Worm (Caenorhabditis elegans) whole organism, L4 larva: ENCODE results near the gene sli-1.

ENCODE experiments used
- R02D3.7 ChIP-seq: fragments of 150-350 bp; sonication (generic microtip); optimal IDR thresholded peaks from 3 replicates; lab custom pipeline; 2014; ENCODE audit warnings: missing biosample characterization, missing genetic modification characterization
- Y105C5A.15 ChIP-seq: fragments of 200-800 bp; sonication (Bioruptor generic); IDR thresholded peaks from 2 replicates; pipeline ENCODE4 v1.3.6; 2022; ENCODE audit warnings: missing genetic modification characterization, missing compliant biosample characterization
- Y75B8A.6 ChIP-seq: fragments of 200-800 bp; sonication (Bioruptor generic); IDR thresholded peaks from 2 replicates; pipeline ENCODE4 v1.3.6; 2022; ENCODE audit warnings: missing genetic modification reagents, missing genetic modification characterization, missing compliant biosample characterization
- ZK337.2 ChIP-seq: fragments of 200-800 bp; sonication (Bioruptor generic); IDR thresholded peaks from 2 replicates; pipeline ENCODE4 v1.3.6; 2022; ENCODE audit warnings: missing genetic modification reagents, missing genetic modification characterization, missing compliant biosample characterization
- ZK546.5 ChIP-seq, 2 experiments: sonication (generic microtip); optimal IDR thresholded peaks; 2 replicates each; lab custom pipeline; 2017; ENCODE audit warnings: missing biosample characterization in 2 of 2, missing genetic modification characterization in 2 of 2
- aha-1 ChIP-seq: fragments of 150-350 bp; peaks from one replicate; lab custom pipeline; 2014; ENCODE audit warnings: missing biosample characterization, missing genetic modification characterization
- aly-2 ChIP-seq: sonication (generic microtip); optimal IDR thresholded peaks from 2 replicates; lab custom pipeline; 2018; ENCODE audit warnings: missing biosample characterization, missing genetic modification characterization
- ama-1 ChIP-seq: fragments of 150-350 bp; optimal IDR thresholded peaks from 2 replicates; lab custom pipeline; 2014; ENCODE audit warnings: inconsistent platforms, mixed read lengths
- arid-1 ChIP-seq: fragments of 200-800 bp; sonication (Bioruptor generic); conservative IDR thresholded peaks from 2 replicates; pipeline ENCODE4 v1.3.6; 2022; ENCODE audit warnings: missing genetic modification reagents, missing genetic modification characterization, missing compliant biosample characterization
- ceh-20 ChIP-seq: fragments of 200-800 bp; sonication (Bioruptor generic); IDR thresholded peaks from 2 replicates; pipeline ENCODE4 v1.3.6; 2022; ENCODE audit warnings: missing genetic modification reagents, missing genetic modification characterization, missing compliant biosample characterization
- ceh-44 ChIP-seq: fragments of 200-800 bp; sonication (Bioruptor generic); IDR thresholded peaks from 2 replicates; pipeline ENCODE4 v1.3.6; 2022; ENCODE audit warnings: missing genetic modification reagents, missing genetic modification characterization, missing compliant biosample characterization
- ceh-62 ChIP-seq: sonication (generic microtip); optimal IDR thresholded peaks from 2 replicates; lab custom pipeline; 2017; ENCODE audit warnings: missing biosample characterization, missing genetic modification characterization
- ceh-82 ChIP-seq: sonication (generic microtip); optimal IDR thresholded peaks from 2 replicates; lab custom pipeline; 2017; ENCODE audit warnings: missing biosample characterization, missing genetic modification characterization
- cey-2 ChIP-seq: sonication (generic microtip); optimal IDR thresholded peaks from 3 replicates; lab custom pipeline; 2017; ENCODE audit warnings: missing genetic modification characterization, mild to moderate bottlenecking, missing compliant biosample characterization, antibody characterized with exemption, borderline replicate concordance; ENCODE audit not compliant: insufficient read depth
- egl-27 ChIP-seq: sonication (generic microtip); optimal IDR thresholded peaks from 3 replicates; lab custom pipeline; 2017; ENCODE audit warnings: missing biosample characterization, missing genetic modification reagents, missing genetic modification characterization
- egl-43 ChIP-seq: fragments of 200-800 bp; sonication (Bioruptor generic); IDR thresholded peaks from 2 replicates; pipeline ENCODE4 v1.3.6; 2022; ENCODE audit warnings: missing genetic modification reagents, missing genetic modification characterization, missing compliant biosample characterization
- hlh-30 ChIP-seq: sonication (generic microtip); optimal IDR thresholded peaks from 2 replicates; lab custom pipeline; 2017; ENCODE audit warnings: antibody characterized with exemption, mild to moderate bottlenecking, missing genetic modification characterization, missing compliant biosample characterization; ENCODE audit not compliant: insufficient read depth
- hmg-1.1 ChIP-seq: fragments of 200-800 bp; sonication (Bioruptor generic); IDR thresholded peaks from 2 replicates; pipeline ENCODE4 v1.3.6; 2022; ENCODE audit warnings: missing genetic modification reagents, missing genetic modification characterization, missing compliant biosample characterization
- lin-1 ChIP-seq: fragments of 200-800 bp; sonication (Bioruptor generic); IDR thresholded peaks from 2 replicates; pipeline ENCODE4 v1.3.6; 2022; ENCODE audit warnings: missing genetic modification reagents, missing genetic modification characterization, missing compliant biosample characterization
- lin-13 ChIP-seq: fragments of 150-350 bp; optimal IDR thresholded peaks from 2 replicates; lab custom pipeline; 2014; ENCODE audit warnings: missing biosample characterization, missing genetic modification reagents, missing genetic modification characterization
- lin-29 ChIP-seq: fragments of 200-800 bp; sonication (Bioruptor generic); IDR thresholded peaks from 2 replicates; pipeline ENCODE4 v1.3.6; 2022; ENCODE audit warnings: missing genetic modification reagents, missing genetic modification characterization, missing compliant biosample characterization
- lin-38 ChIP-seq: fragments of 200-800 bp; sonication (Bioruptor generic); IDR thresholded peaks from 2 replicates; pipeline ENCODE4 v1.3.6; 2022; ENCODE audit warnings: missing genetic modification reagents, missing genetic modification characterization, missing compliant biosample characterization
- lin-39 ChIP-seq: fragments of 150-350 bp; optimal IDR thresholded peaks from 2 replicates; lab custom pipeline; 2014; ENCODE audit warnings: missing biosample characterization, missing genetic modification reagents, missing genetic modification characterization
- lsy-2 ChIP-seq, 2 experiments: fragments of 150-350 bp in 1 of 2; sonication (generic microtip) in 1 of 2; optimal IDR thresholded peaks; 2 replicates each; lab custom pipeline; 2014 to 2017; ENCODE audit warnings: missing biosample characterization in 2 of 2, missing genetic modification characterization in 2 of 2
- madf-5 ChIP-seq, 2 experiments: fragments of 200-800 bp; sonication (Bioruptor generic); IDR thresholded peaks; 2 replicates each; pipeline ENCODE4 v1.3.6; 2022; ENCODE audit warnings: missing compliant biosample characterization in 2 of 2, missing genetic modification characterization in 2 of 2
- madf-9 ChIP-seq: fragments of 200-800 bp; sonication (Bioruptor generic); conservative IDR thresholded peaks from 2 replicates; pipeline ENCODE4 v1.3.6; 2022; ENCODE audit warnings: missing genetic modification reagents, missing genetic modification characterization, missing compliant biosample characterization
- mes-2 ChIP-seq: sonication (generic microtip); optimal IDR thresholded peaks from 2 replicates; lab custom pipeline; 2016; ENCODE audit warnings: missing genotype, mild to moderate bottlenecking, missing genetic modification characterization, missing compliant biosample characterization; ENCODE audit not compliant: poor library complexity, severe bottlenecking
- nhr-102 ChIP-seq: sonication (generic microtip); optimal IDR thresholded peaks from 2 replicates; lab custom pipeline; 2016; ENCODE audit warnings: mild to moderate bottlenecking, missing genetic modification characterization, moderate library complexity, missing compliant biosample characterization
- nhr-11 ChIP-seq: fragments of 150-350 bp; optimal IDR thresholded peaks from 2 replicates; lab custom pipeline; 2014; ENCODE audit warnings: missing biosample characterization, missing genetic modification characterization
- nhr-77 ChIP-seq: fragments of 150-350 bp; optimal IDR thresholded peaks from 2 replicates; lab custom pipeline; 2014; ENCODE audit warnings: missing biosample characterization, missing genetic modification characterization
- pqm-1 ChIP-seq: sonication (generic microtip); optimal IDR thresholded peaks from 2 replicates; lab custom pipeline; 2017; ENCODE audit warnings: missing biosample characterization, missing genetic modification characterization
- skn-1 ChIP-seq: fragments of 150-350 bp; optimal IDR thresholded peaks from 2 replicates; lab custom pipeline; 2014; ENCODE audit warnings: missing biosample characterization, missing genetic modification characterization
- snpc-1.2 ChIP-seq: fragments of 200-800 bp; sonication (Bioruptor generic); IDR thresholded peaks from 2 replicates; pipeline ENCODE4 v1.3.6; 2022; ENCODE audit warnings: missing genetic modification reagents, missing genetic modification characterization, missing compliant biosample characterization
- snpc-4 ChIP-seq: fragments of 150-350 bp; optimal IDR thresholded peaks from 2 replicates; lab custom pipeline; 2014; ENCODE audit warnings: missing biosample characterization, missing genetic modification characterization
- spr-1 ChIP-seq: sonication (generic microtip); optimal IDR thresholded peaks from 2 replicates; lab custom pipeline; 2016; ENCODE audit warnings: mild to moderate bottlenecking, missing genetic modification characterization, missing compliant biosample characterization
- tag-97 ChIP-seq: fragments of 200-800 bp; sonication (Bioruptor generic); IDR thresholded peaks from 2 replicates; pipeline ENCODE4 v1.3.6; 2022; ENCODE audit warnings: missing genetic modification characterization, missing compliant biosample characterization
- tra-1 ChIP-seq: fragments of 200-800 bp; sonication (Bioruptor generic); IDR thresholded peaks from 2 replicates; pipeline ENCODE4 v1.3.6; 2022; ENCODE audit warnings: missing genetic modification reagents, missing genetic modification characterization, missing compliant biosample characterization
- zfp-3 ChIP-seq: fragments of 200-800 bp; sonication (Bioruptor generic); conservative IDR thresholded peaks from 2 replicates; pipeline ENCODE4 v1.3.6; 2022; ENCODE audit warnings: missing genetic modification reagents, missing genetic modification characterization, missing compliant biosample characterization
- zip-2 ChIP-seq: fragments of 150-350 bp; optimal IDR thresholded peaks from 2 replicates; lab custom pipeline; 2014; ENCODE audit warnings: missing biosample characterization, missing genetic modification characterization
- ztf-7 ChIP-seq: fragments of 150-350 bp; optimal IDR thresholded peaks from 2 replicates; lab custom pipeline; 2014; ENCODE audit warnings: missing biosample characterization, missing genetic modification characterization

sli-1 gene

DNA sequence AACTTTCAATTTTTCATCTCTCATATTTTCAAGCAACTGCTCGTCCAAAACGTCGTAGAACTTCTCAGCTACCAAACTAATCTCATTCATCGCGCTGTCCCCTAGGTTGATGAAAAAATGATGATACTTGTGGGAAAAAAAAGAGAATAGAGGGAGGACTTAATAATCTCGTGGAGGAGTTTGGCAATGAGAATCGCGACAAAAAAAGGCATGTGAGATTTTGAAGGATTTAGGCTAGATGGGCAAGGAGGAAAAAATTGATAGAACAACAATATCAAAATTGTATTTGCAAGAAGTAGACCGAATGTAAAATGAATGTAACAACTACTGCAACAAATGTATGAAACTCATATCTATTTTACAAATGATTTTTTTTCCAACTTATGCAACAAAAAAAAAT is 43.1 kb downstream of the sli-1 start, which contains the start of gene Y9C12A.1:
Gene Y9C12A.1 (minus strand): TSS at position 101 of the 400 bp plus-strand sequence.
- TF ChIP-seq lin-29 (no peak), hmg-1.1 (GFP tag; lab: Robert Waterston, UW) (no peak), egl-43 (GFP tag; lab: Robert Waterston, UW) (no peak), lin-1 (GFP tag; lab: Robert Waterston, UW) (no peak), ceh-82 (tag; lab: Kevin White, UChicago) (no peak)

ce11 chrX:681413-681812 is 44.4 kb downstream of the sli-1 start:
- TF ChIP-seq snpc-4 (peak; percentile 35), lin-13 (GFP tag; lab: Kevin White, UChicago) (no peak), tra-1 (no peak), R02D3.7 (tag; lab: Kevin White, UChicago) (no peak), aha-1 (tag; lab: Kevin White, UChicago) (peak; percentile 25)

ce11 chrX:680920-681319 is 44.8 kb downstream of the sli-1 start, which contains the start of gene T19D7.7:
Gene T19D7.7 (minus strand): TSS chrX:681020.
- no peak for TF ChIP-seq ceh-20
- TF ChIP-seq snpc-1.2, result no peak
- TF ChIP-seq tag-97 (GFP tag; lab: Robert Waterston, UW), result no peak
- TF ChIP-seq Y105C5A.15 (GFP tag; lab: Robert Waterston, UW), result no peak
- no peak for TF ChIP-seq lsy-2 (tag; optimal IDR thresholded peaks at IDR 0.05; lab: Kevin White, UChicago)
- no peak for TF ChIP-seq ztf-7 (tag; lab: Kevin White, UChicago)
- no peak for TF ChIP-seq R02D3.7 (tag; lab: Kevin White, UChicago)
- no peak for TF ChIP-seq ama-1 (lab: Kevin White, UChicago)
- TF ChIP-seq nhr-77, result no peak
- no peak for TF ChIP-seq madf-5 (GFP tag; IDR thresholded peaks at IDR 0.05; lab: Robert Waterston, UW)
- TF ChIP-seq mes-2, result no peak
- no peak for TF ChIP-seq lin-1 (GFP tag; lab: Robert Waterston, UW)
- TF ChIP-seq zfp-3 (GFP tag; lab: Robert Waterston, UW), result no peak
- no peak for TF ChIP-seq ceh-62 (tag; lab: Kevin White, UChicago)
- no peak for TF ChIP-seq ZK337.2
- no peak for TF ChIP-seq madf-9 (GFP tag; lab: Robert Waterston, UW)
- TF ChIP-seq cey-2 (tag; lab: Kevin White, UChicago), result no peak
- no peak for TF ChIP-seq arid-1
- no peak for TF ChIP-seq hlh-30 (tag; lab: Kevin White, UChicago)

ce11 chrX:671807-672206 is 54.0 kb downstream of the sli-1 start, which contains the start of gene lgc-32:
Gene lgc-32 (plus strand): TSS chrX:672107.
- TF ChIP-seq spr-1 (tag; lab: Kevin White, UChicago) (no peak), egl-27 (no peak), lin-39 (tag; lab: Kevin White, UChicago) (no peak), pqm-1 (tag; lab: Kevin White, UChicago) (no peak), Y75B8A.6 (no peak), zip-2 (no peak), ztf-7 (tag; lab: Kevin White, UChicago) (no peak), nhr-11 (tag; lab: Kevin White, UChicago) (no peak), ZK546.5 (tag; optimal IDR thresholded peaks at IDR 0.05; lab: Kevin White, UChicago) (no peak), tra-1 (no peak), skn-1 (tag; lab: Kevin White, UChicago) (no peak), aly-2 (no peak), hlh-30 (tag; lab: Kevin White, UChicago) (no peak), ceh-44 (no peak), lin-38 (GFP tag; lab: Robert Waterston, UW) (no peak), madf-5 (GFP tag; IDR thresholded peaks at IDR 0.05; lab: Robert Waterston, UW) (no peak), mes-2 (no peak), nhr-102 (no peak)
